Fruit fly (Drosophila melanogaster) whole organism, wandering third instar larva: Measurements from ENCODE around the gene CG7328.

Experiments used
- Hr78 ChIP-seq: fragments of >200 bp; optimal IDR thresholded peaks from 2 replicates; lab custom pipeline; 2017; ENCODE audit warnings: missing biosample characterization, missing genetic modification characterization
- Jra ChIP-seq: sonication (Bioruptor generic); optimal IDR thresholded peaks from 2 replicates; lab custom pipeline; 2016; ENCODE audit warnings: missing biosample characterization, missing genetic modification characterization
- OdsH ChIP-seq: fragments of 200-800 bp; sonication (Bioruptor generic); optimal IDR thresholded peaks from 2 replicates; lab custom pipeline; 2016; ENCODE audit warnings: missing biosample characterization, mild to moderate bottlenecking, missing genetic modification characterization
- brk ChIP-seq: fragments of 200-800 bp; sonication (Bioruptor generic); optimal IDR thresholded peaks from 2 replicates; lab custom pipeline; 2016; ENCODE audit warnings: missing biosample characterization, mild to moderate bottlenecking, missing genetic modification characterization
- h ChIP-seq: fragments of 200-800 bp; sonication (Bioruptor generic); optimal IDR thresholded peaks from 3 replicates; lab custom pipeline; 2016; ENCODE audit warnings: missing biosample characterization, mild to moderate bottlenecking, missing genetic modification characterization
- lola ChIP-seq: fragments of >200 bp; optimal IDR thresholded peaks from 2 replicates; lab custom pipeline; 2017; ENCODE audit warnings: missing biosample characterization, missing genetic modification characterization
- tai ChIP-seq: sonication (Bioruptor generic); optimal IDR thresholded peaks from 2 replicates; lab custom pipeline; 2016; ENCODE audit warnings: missing biosample characterization, missing genetic modification characterization
- usp ChIP-seq: fragments of >200 bp; optimal IDR thresholded peaks from 2 replicates; lab custom pipeline; 2017; ENCODE audit warnings: missing biosample characterization, missing genetic modification characterization

DNA sequence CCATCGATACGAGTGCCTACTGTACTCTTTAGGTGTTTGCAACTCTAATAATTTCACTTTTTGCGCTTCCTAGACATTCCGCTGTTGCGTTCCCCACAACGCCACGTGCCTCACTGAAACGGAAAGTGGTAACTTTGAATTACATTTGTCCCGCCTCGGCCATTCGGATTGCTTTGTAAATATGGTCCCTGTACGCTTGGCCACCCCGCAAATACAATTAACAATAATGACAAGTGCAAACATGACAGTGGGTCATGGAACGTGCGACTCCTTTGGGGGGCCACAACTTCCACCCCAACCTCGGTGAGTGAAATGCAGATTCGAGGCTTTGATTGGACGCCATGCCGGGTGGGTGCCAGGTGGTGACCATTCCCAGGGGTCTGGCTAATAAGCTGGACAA, 29.0 kb downstream of the CG7328 start, which contains the start of gene Ir76b:
- TF ChIP-seq usp (GFP tag; lab: Kevin White, UChicago): no peak
- TF ChIP-seq Hr78: no peak
- no peak for TF ChIP-seq h (GFP tag; lab: Kevin White, UChicago)
- no peak for TF ChIP-seq lola (GFP tag; lab: Kevin White, UChicago)
- TF ChIP-seq brk (GFP tag; lab: Kevin White, UChicago): no peak
- no peak for TF ChIP-seq OdsH (GFP tag; lab: Kevin White, UChicago)
- TF ChIP-seq tai (GFP tag; lab: Kevin White, UChicago): no peak
- TF ChIP-seq Jra (GFP tag; lab: Kevin White, UChicago): no peak
